Worm (Caenorhabditis elegans) whole organism, L2 larva: Measurements from ENCODE around the gene F53B2.8.

Source experiments
- ama-1 ChIP-seq: fragments of 150-350 bp; optimal IDR thresholded peaks from 2 replicates; lab custom pipeline; 2018; ENCODE audit warnings: inconsistent platforms
- ceh-16 ChIP-seq: fragments of 150-350 bp; optimal IDR thresholded peaks from 2 replicates; lab custom pipeline; 2014; ENCODE audit warnings: missing biosample characterization, missing genetic modification characterization
- ceh-82 ChIP-seq: fragments of 150-350 bp; optimal IDR thresholded peaks from 2 replicates; lab custom pipeline; 2014; ENCODE audit warnings: missing biosample characterization, missing genetic modification characterization
- crh-2 ChIP-seq: sonication (generic microtip); optimal IDR thresholded peaks from 2 replicates; lab custom pipeline; 2017; ENCODE audit warnings: missing biosample characterization, missing genetic modification characterization
- egl-27 ChIP-seq: sonication (generic microtip); optimal IDR thresholded peaks from 3 replicates; lab custom pipeline; 2017; ENCODE audit warnings: missing biosample characterization, missing genetic modification reagents, missing genetic modification characterization
- fos-1 ChIP-seq: fragments of 150-350 bp; optimal IDR thresholded peaks from 2 replicates; lab custom pipeline; 2014; ENCODE audit warnings: missing biosample characterization, missing genetic modification characterization
- lsy-2 ChIP-seq, 2 experiments: fragments of 150-350 bp in 1 of 2; sonication (generic microtip) in 1 of 2; optimal IDR thresholded peaks; 2 replicates each; lab custom pipeline; 2014 to 2017; ENCODE audit warnings: missing biosample characterization in 2 of 2, missing genetic modification characterization in 2 of 2
- mdl-1 ChIP-seq, 2 experiments: fragments of 150-350 bp in 1 of 2; sonication (generic microtip) in 1 of 2; optimal IDR thresholded peaks; 2 replicates each; lab custom pipeline; 2017; ENCODE audit warnings: missing biosample characterization in 2 of 2, missing genetic modification characterization in 2 of 2
- nhr-77 ChIP-seq: fragments of 150-350 bp; optimal IDR thresholded peaks from 2 replicates; lab custom pipeline; 2014; ENCODE audit warnings: missing biosample characterization, missing genetic modification characterization
- unc-62 ChIP-seq: fragments of 150-350 bp; optimal IDR thresholded peaks from 2 replicates; lab custom pipeline; 2014; ENCODE audit warnings: missing biosample characterization, missing genetic modification reagents, missing genetic modification characterization
- zag-1 ChIP-seq: fragments of 150-350 bp; optimal IDR thresholded peaks from 2 replicates; lab custom pipeline; 2014; ENCODE audit warnings: missing biosample characterization, missing genetic modification characterization
- ztf-11 ChIP-seq: sonication (generic microtip); optimal IDR thresholded peaks from 2 replicates; lab custom pipeline; 2017; ENCODE audit warnings: missing biosample characterization, missing genetic modification characterization

- TF ChIP-seq ama-1 (lab: Kevin White, UChicago): no peak
- no peak for TF ChIP-seq fos-1 (tag; lab: Kevin White, UChicago)
- TF ChIP-seq mdl-1 (tag; optimal IDR thresholded peaks at IDR 0.05; lab: Kevin White, UChicago): no peak
- no peak for TF ChIP-seq nhr-77 (tag; lab: Kevin White, UChicago)
- no peak for TF ChIP-seq unc-62 (GFP tag; lab: Kevin White, UChicago)
- no peak for TF ChIP-seq crh-2 (tag; lab: Kevin White, UChicago)
- TF ChIP-seq zag-1 (tag; lab: Kevin White, UChicago): no peak
- TF ChIP-seq ceh-16: no peak
- TF ChIP-seq ztf-11: no peak
- TF ChIP-seq lsy-2 (tag; optimal IDR thresholded peaks at IDR 0.05; lab: Kevin White, UChicago): no peak
- no peak for TF ChIP-seq ceh-82
- TF ChIP-seq egl-27 (tag; lab: Kevin White, UChicago): no peak
Observed at ce11 chrIV:12501956-12502355, 25.2 kb downstream of the F53B2.8 start, which contains the start of gene sru-18.
